Fruit fly (Drosophila melanogaster) whole organism: Measurements from ENCODE around the gene fax.

Source experiments
- CG8478 ChIP-seq: fragments of >200 bp; optimal IDR thresholded peaks from 2 replicates; lab custom pipeline; 2018; ENCODE audit warnings: inconsistent platforms
- psq ChIP-seq: fragments of >200 bp; optimal IDR thresholded peaks from 2 replicates; lab custom pipeline; 2017
- usp ChIP-seq: fragments of >200 bp; optimal IDR thresholded peaks from 2 replicates; lab custom pipeline; 2017; ENCODE audit warnings: missing biosample characterization, missing genetic modification characterization, mixed read lengths

DNA sequence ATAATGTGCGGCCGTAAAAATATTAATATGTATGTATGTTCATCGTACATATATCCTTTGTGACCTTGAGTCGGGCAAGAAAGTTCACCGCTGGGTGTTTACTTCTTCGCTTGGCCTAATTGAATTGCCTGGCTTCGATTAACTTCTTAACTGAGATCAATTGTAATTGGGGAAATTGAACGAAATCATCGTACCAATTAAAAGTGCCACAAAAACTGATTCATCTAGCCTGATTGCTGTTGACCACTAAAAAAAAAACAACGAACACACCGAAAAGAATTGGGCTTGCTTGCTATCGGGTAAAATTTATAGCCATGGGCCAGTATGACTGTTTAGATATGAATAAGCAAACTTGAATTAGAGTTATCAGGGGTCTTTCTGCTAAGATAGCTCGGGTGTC lies 9.4 kb downstream of the fax start:
- TF ChIP-seq CG8478 (lab: Kevin White, UChicago): no peak
- no peak for TF ChIP-seq psq
- TF ChIP-seq usp: no peak
